Worm (Caenorhabditis elegans) whole organism, L1 larva: ENCODE data around the gene F48F7.3.

Source experiments
- C16A3.4 ChIP-seq: fragments of 150-350 bp; optimal IDR thresholded peaks from 2 replicates; lab custom pipeline; 2014; ENCODE audit warnings: missing biosample characterization, missing genetic modification characterization
- C34B4.2 ChIP-seq: sonication (generic microtip); optimal IDR thresholded peaks from 2 replicates; lab custom pipeline; 2017; ENCODE audit warnings: mild to moderate bottlenecking, missing genetic modification characterization, missing compliant biosample characterization
- aha-1 ChIP-seq: fragments of 150-350 bp; optimal IDR thresholded peaks from 2 replicates; lab custom pipeline; 2014; ENCODE audit warnings: missing biosample characterization, missing genetic modification characterization
- aly-2 ChIP-seq: fragments of 150-350 bp; optimal IDR thresholded peaks from 2 replicates; lab custom pipeline; 2014; ENCODE audit warnings: missing biosample characterization, missing genetic modification characterization
- blmp-1 ChIP-seq: fragments of 150-350 bp; optimal IDR thresholded peaks from 2 replicates; lab custom pipeline; 2014; ENCODE audit warnings: missing biosample characterization, missing genetic modification characterization
- ceh-63 ChIP-seq: fragments of 200-800 bp; sonication (Bioruptor generic); optimal IDR thresholded peaks from 2 replicates; lab custom pipeline; 2018; ENCODE audit warnings: mild to moderate bottlenecking, missing genetic modification characterization, missing compliant biosample characterization
- ceh-8 ChIP-seq: fragments of 200-800 bp; sonication (Bioruptor generic); optimal IDR thresholded peaks from 2 replicates; lab custom pipeline; 2018; ENCODE audit warnings: mild to moderate bottlenecking, missing genetic modification characterization, moderate library complexity, missing compliant biosample characterization
- ceh-82 ChIP-seq, 3 experiments: fragments of 150-350 bp in 1 of 3; sonication (generic microtip) in 2 of 3; optimal IDR thresholded peaks; 2 replicates each; lab custom pipeline; 2014 to 2017; ENCODE audit warnings: missing biosample characterization in 3 of 3, missing genetic modification characterization in 3 of 3
- ceh-88 ChIP-seq: fragments of 200-800 bp; sonication (Bioruptor generic); IDR thresholded peaks from 2 replicates; pipeline ENCODE4 v1.3.6; 2022; ENCODE audit warnings: missing genetic modification characterization, missing compliant biosample characterization
- dpl-1 ChIP-seq, 3 experiments: fragments of 150-350 bp in 2 of 3; sonication (generic microtip) in 1 of 3; optimal IDR thresholded peaks; 2 replicates each; lab custom pipeline; 2014 to 2017; ENCODE audit warnings: missing biosample characterization in 3 of 3, missing genetic modification characterization in 3 of 3, missing genetic modification reagents in 3 of 3
- efl-1 ChIP-seq, 4 experiments: fragments of 150-350 bp; optimal IDR thresholded peaks in 3 of 4; peaks in 1 of 4; 1 replicate in 1 of 4; 2 replicates in 3 of 4; lab custom pipeline; 2014; ENCODE audit warnings: missing biosample characterization in 2 of 4, missing genetic modification characterization in 2 of 4, missing genetic modification reagents in 2 of 4
- egl-13 ChIP-seq: sonication (generic microtip); optimal IDR thresholded peaks from 2 replicates; lab custom pipeline; 2016; ENCODE audit warnings: missing genotype, missing genetic modification reagents, missing genetic modification characterization, missing compliant biosample characterization
- egl-27 ChIP-seq, 2 experiments: fragments of 150-350 bp in 1 of 2; sonication (generic microtip); optimal IDR thresholded peaks; 3 replicates each; lab custom pipeline; 2017 to 2018; ENCODE audit warnings: missing biosample characterization in 2 of 2, missing genetic modification characterization in 2 of 2, missing genetic modification reagents in 2 of 2
- elt-2 ChIP-seq: sonication (generic microtip); optimal IDR thresholded peaks from 2 replicates; lab custom pipeline; 2016; ENCODE audit warnings: missing genetic modification characterization, mild to moderate bottlenecking, inconsistent platforms, missing compliant biosample characterization, missing genetic modification reagents
- elt-3 ChIP-seq, 6 experiments: fragments of 150-350 bp in 1 of 6; sonication (generic microtip); optimal IDR thresholded peaks; 2 replicates each; lab custom pipeline; 2017 to 2018; ENCODE audit warnings: missing biosample characterization in 6 of 6, missing genetic modification characterization in 6 of 6, inconsistent platforms in 1 of 6
- fkh-4 ChIP-seq: sonication (generic microtip); optimal IDR thresholded peaks from 2 replicates; lab custom pipeline; 2016; ENCODE audit warnings: missing compliant biosample characterization, missing genetic modification characterization, borderline replicate concordance
- fkh-8 ChIP-seq: sonication (generic microtip); optimal IDR thresholded peaks from 2 replicates; lab custom pipeline; 2016; ENCODE audit warnings: mild to moderate bottlenecking, missing genetic modification characterization, missing compliant biosample characterization
- grh-1 ChIP-seq: fragments of 200-800 bp; sonication (Bioruptor generic); IDR thresholded peaks from 2 replicates; pipeline ENCODE4 v1.3.6; 2022; ENCODE audit warnings: missing genetic modification reagents, missing genetic modification characterization, missing compliant biosample characterization
- hlh-4 ChIP-seq: sonication (generic microtip); optimal IDR thresholded peaks from 2 replicates; lab custom pipeline; 2016; ENCODE audit warnings: mild to moderate bottlenecking, missing genetic modification characterization, missing compliant biosample characterization
- hpl-2 ChIP-seq: fragments of 150-350 bp; optimal IDR thresholded peaks from 2 replicates; lab custom pipeline; 2014; ENCODE audit warnings: missing biosample characterization, missing genetic modification reagents, missing genetic modification characterization
- jun-1 ChIP-seq: fragments of 150-350 bp; optimal IDR thresholded peaks from 2 replicates; lab custom pipeline; 2014; ENCODE audit warnings: missing biosample characterization, missing genetic modification reagents, missing genetic modification characterization
- lin-13 ChIP-seq: fragments of 150-350 bp; optimal IDR thresholded peaks from 2 replicates; lab custom pipeline; 2014; ENCODE audit warnings: missing biosample characterization, missing genetic modification reagents, missing genetic modification characterization
- lin-14 ChIP-seq: fragments of 200-800 bp; sonication (Bioruptor generic); optimal IDR thresholded peaks from 2 replicates; lab custom pipeline; 2018; ENCODE audit warnings: mild to moderate bottlenecking, missing genetic modification characterization, moderate library complexity, missing compliant biosample characterization
- lin-15B ChIP-seq: fragments of 150-350 bp; sonication (generic microtip); optimal IDR thresholded peaks from 3 replicates; lab custom pipeline; 2014; ENCODE audit warnings: missing biosample characterization, missing genetic modification characterization
- lin-35 ChIP-seq, 2 experiments: fragments of 150-350 bp; optimal IDR thresholded peaks; 2 replicates each; lab custom pipeline; 2014; ENCODE audit warnings: missing biosample characterization in 2 of 2, missing genetic modification characterization in 2 of 2, missing genetic modification reagents in 2 of 2
- lir-3 ChIP-seq: sonication (generic microtip); optimal IDR thresholded peaks from 2 replicates; lab custom pipeline; 2016; ENCODE audit warnings: mild to moderate bottlenecking, missing genetic modification characterization, moderate library complexity, missing compliant biosample characterization; ENCODE audit not compliant: poor library complexity
- lsy-2 ChIP-seq, 2 experiments: fragments of 150-350 bp; optimal IDR thresholded peaks; 2 replicates each; lab custom pipeline; 2014; ENCODE audit warnings: missing biosample characterization in 2 of 2, missing genetic modification characterization in 2 of 2
- mef-2 ChIP-seq: fragments of 150-350 bp; optimal IDR thresholded peaks from 2 replicates; lab custom pipeline; 2014; ENCODE audit warnings: missing biosample characterization, missing genetic modification characterization
- mep-1 ChIP-seq: fragments of 150-350 bp; optimal IDR thresholded peaks from 2 replicates; lab custom pipeline; 2014; ENCODE audit warnings: missing biosample characterization, missing genetic modification characterization
- nhr-12 ChIP-seq: sonication (generic microtip); optimal IDR thresholded peaks from 2 replicates; lab custom pipeline; 2017; ENCODE audit warnings: missing biosample characterization, missing genetic modification characterization
- nhr-19 ChIP-seq: fragments of 200-800 bp; sonication (Bioruptor generic); conservative IDR thresholded peaks from 2 replicates; pipeline ENCODE4 v1.3.6; 2022; ENCODE audit warnings: missing genetic modification characterization, missing compliant biosample characterization
- nhr-47 ChIP-seq: sonication (generic microtip); optimal IDR thresholded peaks from 2 replicates; lab custom pipeline; 2016; ENCODE audit warnings: mild to moderate bottlenecking, missing genetic modification characterization, moderate library complexity, missing compliant biosample characterization
- nhr-71 ChIP-seq: sonication (generic microtip); optimal IDR thresholded peaks from 2 replicates; lab custom pipeline; 2016; ENCODE audit warnings: mild to moderate bottlenecking, missing genetic modification characterization, moderate library complexity, missing compliant biosample characterization
- nhr-77 ChIP-seq: fragments of 150-350 bp; optimal IDR thresholded peaks from 2 replicates; lab custom pipeline; 2014; ENCODE audit warnings: missing biosample characterization, missing genetic modification characterization
- nhr-84 ChIP-seq: sonication (generic microtip); optimal IDR thresholded peaks from 2 replicates; lab custom pipeline; 2017; ENCODE audit warnings: missing biosample characterization, missing genetic modification characterization
- nhr-85 ChIP-seq: sonication (generic microtip); peaks from one replicate; lab custom pipeline; 2016; ENCODE audit warnings: missing genetic modification characterization, inconsistent platforms, missing compliant biosample characterization
- rnt-1 ChIP-seq: sonication (generic microtip); optimal IDR thresholded peaks from 2 replicates; lab custom pipeline; 2016; ENCODE audit warnings: mild to moderate bottlenecking, missing genetic modification characterization, moderate library complexity, missing compliant biosample characterization
- snpc-4 ChIP-seq: fragments of 150-350 bp; optimal IDR thresholded peaks from 2 replicates; lab custom pipeline; 2014; ENCODE audit warnings: missing biosample characterization, missing genetic modification characterization
- snu-23 ChIP-seq: sonication (generic microtip); optimal IDR thresholded peaks from 2 replicates; lab custom pipeline; 2016; ENCODE audit warnings: missing genetic modification characterization, missing compliant biosample characterization
- sptf-1 ChIP-seq: fragments of 150-350 bp; optimal IDR thresholded peaks from 2 replicates; lab custom pipeline; 2014; ENCODE audit warnings: missing biosample characterization, missing genetic modification characterization
- swsn-7 ChIP-seq: sonication (generic microtip); optimal IDR thresholded peaks from 2 replicates; lab custom pipeline; 2016; ENCODE audit warnings: missing genetic modification characterization, missing compliant biosample characterization
- tbx-2 ChIP-seq: sonication (generic microtip); optimal IDR thresholded peaks from 2 replicates; lab custom pipeline; 2016; ENCODE audit warnings: missing genetic modification characterization, missing compliant biosample characterization
- unc-86 ChIP-seq: sonication (generic microtip); optimal IDR thresholded peaks from 2 replicates; lab custom pipeline; 2016; ENCODE audit warnings: missing genetic modification characterization, missing compliant biosample characterization
- unc-98 ChIP-seq: fragments of 200-800 bp; sonication (Bioruptor generic); IDR thresholded peaks from 2 replicates; pipeline ENCODE4 v1.3.6; 2022; ENCODE audit warnings: missing genetic modification characterization, missing compliant biosample characterization
- xbp-1 ChIP-seq: sonication (generic microtip); optimal IDR thresholded peaks from 2 replicates; lab custom pipeline; 2016; ENCODE audit warnings: missing genetic modification characterization, missing compliant biosample characterization

F48F7.3 gene

ce11 chrX:13980417-13980816 is 17.1 kb downstream of the F48F7.3 start, which contains the start of gene arrd-24:
arrd-24 (minus strand) TSS chrX:13980517.
- TF ChIP-seq elt-2 (tag; lab: Kevin White, UChicago) = peak; percentile 46
- TF ChIP-seq, all 84 proteins: peak for 1; not testable (repeated sequence) for 83

ce11 chrX:13986307-13986706 is 23.0 kb downstream of the F48F7.3 start, which contains the start of gene irld-24:
irld-24 (plus strand) TSS chrX:13986607.
- TF ChIP-seq ceh-8 = no peak
- no peak for TF ChIP-seq snpc-4 (tag; lab: Kevin White, UChicago)
- TF ChIP-seq fkh-4 = no peak
- TF ChIP-seq rnt-1 (tag; lab: Kevin White, UChicago) = no peak
- TF ChIP-seq mef-2 = no peak
- TF ChIP-seq snu-23 (GFP tag; lab: Kevin White, UChicago) = no peak
- no peak for TF ChIP-seq dpl-1 (GFP tag; optimal IDR thresholded peaks at IDR 0.05; lab: Kevin White, UChicago)
- TF ChIP-seq grh-1 (GFP tag; lab: Robert Waterston, UW) = no peak
- TF ChIP-seq C16A3.4 (tag; lab: Kevin White, UChicago) = no peak
- TF ChIP-seq, all 84 proteins: peak for 0

- TF ChIP-seq C34B4.2 (tag; lab: Kevin White, UChicago) = no peak
- TF ChIP-seq, all 84 proteins: peak for 0
These were observed 27.4 kb downstream of the F48F7.3 start, which contains the start of gene C31E10.11 for ce11 chrX:13990680-13991079. C31E10.11 (minus strand) TSS chrX:13990780.

ce11 chrX:13995803-13996388 is 32.6 kb downstream of the F48F7.3 start, which contains the start of the genes C31E10.5 and C31E10.6:
C31E10.5 (minus strand) TSS chrX:13995834.
C31E10.6 (plus strand) TSS chrX:13996338.
- peak; percentile 26 to 61 (median 55) for TF ChIP-seq ceh-82 (tag; optimal IDR thresholded peaks at IDR 0.05; lab: Kevin White, UChicago)
- TF ChIP-seq lsy-2 (tag; optimal IDR thresholded peaks at IDR 0.05; lab: Kevin White, UChicago) = peak; percentile 39 to 74
- TF ChIP-seq fkh-8 = no peak
- no peak for TF ChIP-seq lir-3 (tag; lab: Kevin White, UChicago)
- peak; percentile 10 for TF ChIP-seq blmp-1 (tag; lab: Kevin White, UChicago)
- peak; percentile 73 for TF ChIP-seq nhr-71
- TF ChIP-seq unc-98 (GFP tag; lab: Robert Waterston, UW) = no peak
- TF ChIP-seq sptf-1 = no peak
- TF ChIP-seq elt-2 (tag; lab: Kevin White, UChicago) = no peak
- peak; percentile 77 for TF ChIP-seq nhr-85 (tag; lab: Kevin White, UChicago)
- no peak for TF ChIP-seq nhr-77 (tag; lab: Kevin White, UChicago)
- peak; percentile 74 for TF ChIP-seq rnt-1 (tag; lab: Kevin White, UChicago)
- TF ChIP-seq xbp-1 (tag; lab: Kevin White, UChicago) = peak; percentile 44
- TF ChIP-seq unc-86 = peak; percentile 44
- peak; percentile 64 for TF ChIP-seq tbx-2
- TF ChIP-seq hlh-4 = no peak
- TF ChIP-seq swsn-7 = peak; percentile 52
- TF ChIP-seq ceh-88 (GFP tag; lab: Robert Waterston, UW) = no peak
- peak; percentile 53 for TF ChIP-seq nhr-19
- TF ChIP-seq efl-1 (optimal IDR thresholded peaks at IDR 0.05; lab: Kevin White, UChicago) = peak; percentile 50 to 52
- TF ChIP-seq efl-1 (GFP tag; optimal IDR thresholded peaks at IDR 0.05 in 1 of 2; lab: Kevin White, UChicago) = peak in 1 of 2 experiments; percentile 43
- no peak for TF ChIP-seq aha-1 (tag; lab: Kevin White, UChicago)
- no peak for TF ChIP-seq lin-13 (GFP tag; lab: Kevin White, UChicago)
- peak; percentile 33 to 39 (median 38) for TF ChIP-seq dpl-1 (GFP tag; optimal IDR thresholded peaks at IDR 0.05; lab: Kevin White, UChicago)
- TF ChIP-seq mep-1 = peak; percentile 79
- TF ChIP-seq nhr-84 (tag; lab: Kevin White, UChicago) = no peak
- no peak for TF ChIP-seq lin-14 (GFP tag; lab: Kevin White, UChicago)
- TF ChIP-seq lin-15B = no peak
- no peak for TF ChIP-seq egl-27 (tag; optimal IDR thresholded peaks at IDR 0.05; lab: Kevin White, UChicago)
- TF ChIP-seq nhr-47 (tag; lab: Kevin White, UChicago) = peak; percentile 72
- no peak for TF ChIP-seq ceh-63 (GFP tag; lab: Kevin White, UChicago)
- TF ChIP-seq aly-2 (tag; lab: Kevin White, UChicago) = no peak
- peak in 1 of 6 experiments; percentile 7 for TF ChIP-seq elt-3 (tag; optimal IDR thresholded peaks at IDR 0.05; lab: Kevin White, UChicago)
- no peak for TF ChIP-seq jun-1 (tag; lab: Kevin White, UChicago)
- no peak for TF ChIP-seq hpl-2 (GFP tag; lab: Kevin White, UChicago)
- no peak for TF ChIP-seq nhr-12 (tag; lab: Kevin White, UChicago)
- no peak for TF ChIP-seq egl-13 (tag; lab: Kevin White, UChicago)
- peak; percentile 28 to 72 for TF ChIP-seq lin-35 (GFP tag; optimal IDR thresholded peaks at IDR 0.05; lab: Kevin White, UChicago)
